Worm (Caenorhabditis elegans): Measurements from ENCODE around the gene K11D12.6.
A peak's percentile ranks its signal among the peaks of the same experiment; 100 is the strongest.

The K11D12.6 gene

ce11 chrV:5027640-5028039 is 7.3 kb downstream of the K11D12.6 start, which contains the start of gene cpt-4:
TSS of gene cpt-4 (minus strand) at chrV:5027723.
- TF ChIP-seq elt-2 (tag; optimal IDR thresholded peaks at IDR 0.05) (peak; percentile 89), fax-1 (tag; optimal IDR thresholded peaks at IDR 0.05) (no peak), ceh-31 (tag; optimal IDR thresholded peaks at IDR 0.05) (no peak)

- TF ChIP-seq elt-2 (tag; optimal IDR thresholded peaks at IDR 0.05) (peak; percentile 18), unc-55 (GFP tag; optimal IDR thresholded peaks at IDR 0.05) (no peak), fkh-10 (GFP tag; optimal IDR thresholded peaks at IDR 0.05) (no peak)
Observed at ce11 chrV:5026438-5026837, 8.5 kb downstream of the K11D12.6 start.

ce11 chrV:5023355-5023754 is 11.6 kb downstream of the K11D12.6 start:
- no peak for TF ChIP-seq ets-4 (tag; optimal IDR thresholded peaks at IDR 0.05)
- TF ChIP-seq ttx-3 (tag; optimal IDR thresholded peaks at IDR 0.05), result no peak
- no peak for TF ChIP-seq pat-9 (tag; optimal IDR thresholded peaks at IDR 0.05)
- TF ChIP-seq hlh-6 (tag; optimal IDR thresholded peaks at IDR 0.05), result no peak
- TF ChIP-seq nfya-1 (tag; optimal IDR thresholded peaks at IDR 0.05), result no peak
- peak; percentile 7 for TF ChIP-seq elt-2 (tag; optimal IDR thresholded peaks at IDR 0.05)
- no peak for TF ChIP-seq fkh-6 (tag; optimal IDR thresholded peaks at IDR 0.05)

- TF ChIP-seq pax-1 (tag; optimal IDR thresholded peaks at IDR 0.05), result no peak
- TF ChIP-seq unc-42 (tag; optimal IDR thresholded peaks at IDR 0.05), result no peak
- no peak for TF ChIP-seq ttx-3 (tag; optimal IDR thresholded peaks at IDR 0.05)
- no peak for TF ChIP-seq lim-6 (tag; optimal IDR thresholded peaks at IDR 0.05)
- no peak for TF ChIP-seq K09A11.1 (tag; optimal IDR thresholded peaks at IDR 0.05; ENCODE audit: insufficient read depth)
- TF ChIP-seq pat-9 (tag; optimal IDR thresholded peaks at IDR 0.05), result no peak
- TF ChIP-seq elt-2 (tag; optimal IDR thresholded peaks at IDR 0.05), result no peak
- TF ChIP-seq K02D7.2 (tag; optimal IDR thresholded peaks at IDR 0.05), result no peak
- no peak for TF ChIP-seq C38D4.7 (GFP tag; optimal IDR thresholded peaks at IDR 0.05)
- TF ChIP-seq unc-3 (GFP tag; conservative IDR thresholded peaks at IDR 0.05), result no peak
- TF ChIP-seq unc-3 (tag; optimal IDR thresholded peaks at IDR 0.05), result no peak
- no peak for TF ChIP-seq pha-2 (tag; optimal IDR thresholded peaks at IDR 0.05)
- no peak for TF ChIP-seq pha-4 (tag; optimal IDR thresholded peaks at IDR 0.05)
- no peak for TF ChIP-seq ceh-22 (tag; optimal IDR thresholded peaks at IDR 0.05)
- no peak for TF ChIP-seq hlh-30 (tag; optimal IDR thresholded peaks at IDR 0.05; ENCODE audit: insufficient read depth)
Observed at ce11 chrV:5018810-5019274, 16.1 kb downstream of the K11D12.6 start, which contains the start of gene srr-4. TSS of gene srr-4 (plus strand) at chrV:5019224.

- TF ChIP-seq unc-86 (tag; optimal IDR thresholded peaks at IDR 0.05), result no peak
- TF ChIP-seq tbx-7 (tag; optimal IDR thresholded peaks at IDR 0.05), result no peak
- TF ChIP-seq hlh-13 (GFP tag; optimal IDR thresholded peaks at IDR 0.05), result no peak
- no peak for TF ChIP-seq lin-11 (tag; optimal IDR thresholded peaks at IDR 0.05)
- no peak for TF ChIP-seq che-1 (tag; optimal IDR thresholded peaks at IDR 0.05)
- TF ChIP-seq ztf-16 (tag; optimal IDR thresholded peaks at IDR 0.05), result no peak
- TF ChIP-seq ceh-9 (tag; optimal IDR thresholded peaks at IDR 0.05), result no peak
- no peak for TF ChIP-seq mec-3 (tag; optimal IDR thresholded peaks at IDR 0.05; ENCODE audit: borderline replicate concordance)
- no peak for TF ChIP-seq pha-2 (tag; optimal IDR thresholded peaks at IDR 0.05)
- no peak for TF ChIP-seq hlh-8 (tag; optimal IDR thresholded peaks at IDR 0.05)
- TF ChIP-seq ceh-14 (tag; optimal IDR thresholded peaks at IDR 0.05), result no peak
- no peak for TF ChIP-seq lim-6 (tag; optimal IDR thresholded peaks at IDR 0.05)
- no peak for TF ChIP-seq odd-2 (tag; optimal IDR thresholded peaks at IDR 0.05)
- TF ChIP-seq fax-1 (tag; optimal IDR thresholded peaks at IDR 0.05), result no peak
- no peak for TF ChIP-seq ceh-45 (GFP tag; IDR thresholded peaks at IDR 0.05)
Observed at ce11 chrV:5018067-5018466, 16.9 kb downstream of the K11D12.6 start.

Measured in whole organism, late embryonic.